Worm (Caenorhabditis elegans) whole organism, young adult: ENCODE measurements around the gene F55F10.1.

Experiments used
- D2030.7 ChIP-seq: fragments of 200-800 bp; sonication (Bioruptor generic); IDR thresholded peaks from 2 replicates; pipeline ENCODE4 v1.3.6; 2022; ENCODE audit warnings: missing genetic modification reagents, missing genetic modification characterization, missing compliant biosample characterization
- F22D6.2 ChIP-seq: sonication (generic microtip); optimal IDR thresholded peaks from 2 replicates; lab custom pipeline; 2016; ENCODE audit warnings: mild to moderate bottlenecking, missing genetic modification characterization, missing compliant biosample characterization
- F37B4.10 ChIP-seq: fragments of 200-800 bp; sonication (Bioruptor generic); IDR thresholded peaks from 2 replicates; pipeline ENCODE4 v1.3.6; 2022; ENCODE audit warnings: missing genetic modification characterization, missing compliant biosample characterization
- F39B2.1 ChIP-seq: fragments of 200-800 bp; sonication (Bioruptor generic); IDR thresholded peaks from 2 replicates; pipeline ENCODE4 v1.3.6; 2022; ENCODE audit warnings: missing genetic modification reagents, missing genetic modification characterization, missing compliant biosample characterization
- F52B5.7 ChIP-seq: sonication (generic microtip); optimal IDR thresholded peaks from 2 replicates; lab custom pipeline; 2016; ENCODE audit warnings: mild to moderate bottlenecking, missing genetic modification characterization, missing compliant biosample characterization
- K12H6.12 ChIP-seq: fragments of 200-800 bp; sonication (Bioruptor generic); optimal IDR thresholded peaks from 2 replicates; lab custom pipeline; 2018; ENCODE audit warnings: mild to moderate bottlenecking, missing genetic modification characterization, missing compliant biosample characterization
- Y79H2A.3 ChIP-seq: fragments of 200-800 bp; sonication (Bioruptor generic); conservative IDR thresholded peaks from 2 replicates; pipeline ENCODE4 v1.3.6; 2022; ENCODE audit warnings: missing genetic modification reagents, missing genetic modification characterization, missing compliant biosample characterization
- Y95B8A.8 ChIP-seq: fragments of 200-800 bp; sonication (Bioruptor generic); IDR thresholded peaks from 2 replicates; pipeline ENCODE4 v1.3.6; 2022; ENCODE audit warnings: missing genetic modification reagents, missing genetic modification characterization, missing compliant biosample characterization
- akir-1 ChIP-seq: fragments of 200-800 bp; sonication (Bioruptor generic); optimal IDR thresholded peaks from 2 replicates; lab custom pipeline; 2018; ENCODE audit warnings: mild to moderate bottlenecking, missing genetic modification characterization, moderate library complexity, missing compliant biosample characterization
- ceh-91 ChIP-seq: fragments of 200-800 bp; sonication (Bioruptor generic); IDR thresholded peaks from 2 replicates; pipeline ENCODE4 v1.3.6; 2022; ENCODE audit warnings: missing genetic modification reagents, missing genetic modification characterization, missing compliant biosample characterization
- dpff-1 ChIP-seq: sonication (generic microtip); optimal IDR thresholded peaks from 2 replicates; lab custom pipeline; 2017; ENCODE audit warnings: mild to moderate bottlenecking, missing genetic modification characterization, missing compliant biosample characterization
- hmg-1.2 ChIP-seq: fragments of 200-800 bp; sonication (Bioruptor generic); IDR thresholded peaks from 2 replicates; pipeline ENCODE4 v1.3.6; 2022; ENCODE audit warnings: missing genetic modification reagents, missing genetic modification characterization, missing compliant biosample characterization
- lir-1 ChIP-seq: fragments of 200-800 bp; sonication (Bioruptor generic); conservative IDR thresholded peaks from 2 replicates; pipeline ENCODE4 v1.3.6; 2022; ENCODE audit warnings: missing genetic modification reagents, missing genetic modification characterization, missing compliant biosample characterization
- mxl-1 ChIP-seq: sonication (generic microtip); optimal IDR thresholded peaks from 2 replicates; lab custom pipeline; 2016; ENCODE audit warnings: missing genetic modification characterization, missing compliant biosample characterization
- nfyb-1 ChIP-seq: fragments of 200-800 bp; sonication (Bioruptor generic); IDR thresholded peaks from 2 replicates; pipeline ENCODE4 v1.3.6; 2022; ENCODE audit warnings: missing genetic modification reagents, missing genetic modification characterization, missing compliant biosample characterization
- nhr-80 ChIP-seq: sonication (generic microtip); optimal IDR thresholded peaks from 2 replicates; lab custom pipeline; 2016; ENCODE audit warnings: missing genetic modification characterization, missing compliant biosample characterization
- nhr-90 ChIP-seq: sonication (generic microtip); optimal IDR thresholded peaks from 2 replicates; lab custom pipeline; 2016; ENCODE audit warnings: missing genotype, mild to moderate bottlenecking, missing genetic modification characterization, missing compliant biosample characterization
- pha-4 ChIP-seq: fragments of 150-350 bp; sonication (generic microtip); optimal IDR thresholded peaks from 2 replicates; lab custom pipeline; 2014; ENCODE audit warnings: missing biosample characterization, missing genetic modification reagents, missing genetic modification characterization
- ztf-26 ChIP-seq: sonication (generic microtip); optimal IDR thresholded peaks from 2 replicates; lab custom pipeline; 2017; ENCODE audit warnings: missing genetic modification characterization, missing compliant biosample characterization
- ztf-3 ChIP-seq: fragments of 200-800 bp; sonication (Bioruptor generic); optimal IDR thresholded peaks from 2 replicates; lab custom pipeline; 2018; ENCODE audit warnings: mild to moderate bottlenecking, missing genetic modification characterization, missing compliant biosample characterization
- ztf-6 ChIP-seq: fragments of 200-800 bp; sonication (Bioruptor generic); IDR thresholded peaks from 2 replicates; pipeline ENCODE4 v1.3.6; 2022; ENCODE audit warnings: missing genetic modification reagents, missing genetic modification characterization, missing compliant biosample characterization

The F55F10.1 gene

DNA sequence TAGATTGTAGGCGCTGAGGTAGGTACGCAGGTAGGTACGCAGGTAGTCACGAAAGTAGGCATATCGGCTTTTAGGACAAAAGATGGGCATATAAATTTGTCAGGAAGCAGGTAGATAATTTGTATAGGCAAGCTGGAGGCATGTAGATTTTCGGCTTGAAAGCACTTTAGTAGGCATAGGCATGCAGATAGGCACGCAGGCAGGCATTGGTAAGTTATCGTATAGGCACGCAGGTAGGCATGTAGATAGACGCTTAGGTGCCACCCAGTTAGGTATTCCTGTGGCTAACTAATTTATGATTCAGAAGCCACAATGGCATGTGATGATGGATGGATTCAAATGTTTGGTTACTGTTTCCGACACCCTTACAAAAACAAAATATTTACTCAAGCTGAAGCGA lies 62.4 kb downstream of the F55F10.1 start:
- TF ChIP-seq nhr-90 (tag; lab: Kevin White, UChicago) (no peak), ceh-91 (GFP tag; lab: Robert Waterston, UW) (no peak)

DNA sequence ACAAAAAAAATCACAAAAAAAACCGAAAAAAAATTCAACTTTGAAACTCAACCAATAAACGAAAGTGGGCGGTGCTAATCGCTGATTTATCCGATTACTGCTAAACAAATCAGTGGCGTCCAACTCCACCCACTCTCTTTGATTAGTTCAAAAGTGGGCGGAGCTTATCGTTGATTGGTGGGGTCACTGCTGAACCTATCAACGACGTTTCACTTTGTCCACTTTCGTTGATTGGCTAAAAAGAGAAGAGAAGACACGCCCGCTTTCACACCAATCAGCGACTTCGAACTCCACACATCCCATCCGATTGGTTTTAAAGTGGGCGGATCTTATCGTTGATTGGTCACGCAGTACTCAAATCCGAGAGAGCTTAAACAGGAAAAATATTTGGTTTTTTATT lies 63.2 kb downstream of the F55F10.1 start:
- TF ChIP-seq K12H6.12 (tag; lab: Kevin White, UChicago) = no peak
- peak; percentile 48; the same call in 1 of the 2 replicates for TF ChIP-seq nfyb-1

DNA sequence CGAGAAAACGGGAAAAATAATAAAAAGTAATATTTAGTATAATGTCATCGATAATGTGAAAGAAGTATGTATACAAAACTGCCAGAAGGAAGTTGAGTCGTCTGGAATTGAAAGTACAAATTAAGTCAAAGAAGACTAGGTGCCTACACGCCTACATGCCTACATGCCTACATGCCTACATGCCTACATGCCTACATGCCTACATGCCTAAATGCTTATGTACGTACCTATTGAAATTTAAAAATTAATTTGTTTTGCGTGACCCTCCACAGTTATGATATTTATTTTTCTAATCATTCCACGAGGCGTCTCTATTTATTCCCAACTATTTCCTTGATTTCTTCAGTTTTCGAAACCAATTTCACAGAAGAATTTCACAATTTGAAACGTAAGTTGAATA lies 69.3 kb downstream of the F55F10.1 start, which contains the start of the genes str-185 and R08C7.5:
str-185 (minus strand) TSS at position 101 of the 400 bp plus-strand sequence.
R08C7.5 (plus strand) TSS at position 329 of the 400 bp plus-strand sequence.
- no peak for TF ChIP-seq ztf-26 (tag; lab: Kevin White, UChicago)
- no peak for TF ChIP-seq nhr-80
- TF ChIP-seq Y95B8A.8 (GFP tag; lab: Robert Waterston, UW) = no peak
- no peak for TF ChIP-seq F52B5.7 (tag; lab: Kevin White, UChicago)
- no peak for TF ChIP-seq dpff-1 (tag; lab: Kevin White, UChicago)
- no peak for TF ChIP-seq pha-4 (tag; lab: Kevin White, UChicago)
- TF ChIP-seq akir-1 (GFP tag; lab: Kevin White, UChicago) = no peak
- TF ChIP-seq mxl-1 (tag; lab: Kevin White, UChicago) = no peak
- no peak for TF ChIP-seq ztf-3 (GFP tag; lab: Kevin White, UChicago)
- no peak for TF ChIP-seq F37B4.10 (GFP tag; lab: Robert Waterston, UW)
- no peak for TF ChIP-seq hmg-1.2 (GFP tag; lab: Robert Waterston, UW)
- no peak for TF ChIP-seq D2030.7 (GFP tag; lab: Robert Waterston, UW)
- no peak for TF ChIP-seq F39B2.1 (GFP tag; lab: Robert Waterston, UW)
- no peak for TF ChIP-seq ztf-6 (GFP tag; lab: Robert Waterston, UW)
- TF ChIP-seq Y79H2A.3 = no peak
- TF ChIP-seq F22D6.2 (tag; lab: Kevin White, UChicago) = no peak

DNA sequence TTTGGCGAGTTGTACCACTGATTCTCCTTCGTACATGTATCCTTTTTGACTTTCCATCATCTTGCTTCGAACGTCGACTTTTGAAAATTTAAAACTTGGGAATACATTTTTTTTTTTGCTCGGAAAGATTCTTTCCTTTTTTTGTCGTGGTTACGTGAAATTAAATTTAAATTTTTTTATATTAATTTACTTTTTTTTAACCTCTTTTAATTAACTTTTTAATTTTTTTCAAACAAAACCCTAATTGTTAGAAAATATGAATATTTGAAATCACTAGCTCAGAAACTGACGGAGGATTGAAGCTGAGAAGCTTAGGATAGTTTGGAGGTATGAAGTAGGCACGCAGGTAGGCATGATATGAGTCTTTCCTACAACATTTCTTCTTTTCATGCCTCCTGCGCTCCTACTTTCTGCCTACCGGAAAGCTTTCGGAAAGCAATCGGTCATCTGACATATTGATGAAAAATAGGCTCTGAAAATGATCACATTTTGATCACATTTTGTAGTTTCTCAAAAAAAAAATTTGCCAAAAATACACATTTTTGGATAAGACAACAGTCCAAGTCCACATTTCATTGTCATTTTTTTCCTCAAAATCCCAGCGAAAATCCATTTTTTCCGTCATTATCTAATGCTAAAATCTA lies 73.9 kb downstream of the F55F10.1 start, which contains the start of the genes R08C7.8 and R08C7.4:
R08C7.8 (minus strand) TSS at position 101 of the 644 bp plus-strand sequence.
R08C7.4 (plus strand) TSS at position 594 of the 644 bp plus-strand sequence.
- TF ChIP-seq mxl-1 (tag; lab: Kevin White, UChicago) (no peak), lir-1 (GFP tag; lab: Robert Waterston, UW) (no peak)
- TF ChIP-seq, all 124 proteins: peak for 0
